Fruit fly (Drosophila melanogaster) whole organism, prepupa: Measurements from ENCODE around the gene CG7987.

Source experiments
- Blimp-1 ChIP-seq: fragments of 200-800 bp; sonication (Bioruptor generic); optimal IDR thresholded peaks from 3 replicates; lab custom pipeline; 2017; ENCODE audit warnings: missing biosample characterization, missing genetic modification characterization, mild to moderate bottlenecking, moderate library complexity, missing genetic modification reagents
- CG10669 ChIP-seq: fragments of 200-800 bp; sonication (Bioruptor generic); optimal IDR thresholded peaks from 3 replicates; lab custom pipeline; 2018; ENCODE audit warnings: missing biosample characterization, mild to moderate bottlenecking, missing genetic modification characterization, moderate library complexity
- CG11762 ChIP-seq: fragments of 200-800 bp; sonication (Bioruptor generic); optimal IDR thresholded peaks from 3 replicates; lab custom pipeline; 2016; ENCODE audit warnings: missing biosample characterization, missing genetic modification characterization; ENCODE audit not compliant: insufficient read depth
- CG11902 ChIP-seq: fragments of 200-800 bp; sonication (Bioruptor generic); optimal IDR thresholded peaks from 3 replicates; lab custom pipeline; 2016; ENCODE audit warnings: missing biosample characterization, missing genetic modification characterization
- CG1621 ChIP-seq: fragments of 200-800 bp; sonication (Bioruptor generic); optimal IDR thresholded peaks from 3 replicates; lab custom pipeline; 2018; ENCODE audit warnings: missing biosample characterization, mild to moderate bottlenecking, missing genetic modification characterization
- CG4318 ChIP-seq: fragments of 200-800 bp; sonication (Bioruptor generic); optimal IDR thresholded peaks from 3 replicates; lab custom pipeline; 2017; ENCODE audit warnings: missing biosample characterization, mild to moderate bottlenecking, missing genetic modification characterization
- CG6792 ChIP-seq: fragments of 200-800 bp; sonication (Bioruptor generic); optimal IDR thresholded peaks from 3 replicates; lab custom pipeline; 2016; ENCODE audit warnings: missing biosample characterization, missing genetic modification characterization
- CG6854 ChIP-seq: fragments of 200-800 bp; sonication (Bioruptor generic); optimal IDR thresholded peaks from 2 replicates; lab custom pipeline; 2017; ENCODE audit warnings: missing biosample characterization, mild to moderate bottlenecking, missing genetic modification characterization
- CG8319 ChIP-seq: fragments of 200-800 bp; sonication (Bioruptor generic); optimal IDR thresholded peaks from 3 replicates; lab custom pipeline; 2016; ENCODE audit warnings: missing biosample characterization, missing genetic modification characterization
- CG8632 ChIP-seq: fragments of 200-800 bp; sonication (Bioruptor generic); optimal IDR thresholded peaks from 3 replicates; lab custom pipeline; 2016; ENCODE audit warnings: missing biosample characterization, missing genetic modification characterization
- CG9139 ChIP-seq: fragments of 200-800 bp; sonication (Bioruptor generic); optimal IDR thresholded peaks from 3 replicates; lab custom pipeline; 2017; ENCODE audit warnings: missing biosample characterization, mild to moderate bottlenecking, missing genetic modification characterization
- Eip78C ChIP-seq: fragments of 200-800 bp; sonication (Bioruptor generic); peaks from one replicate; lab custom pipeline; 2016; ENCODE audit warnings: missing biosample characterization, missing genetic modification characterization
- Ets96B ChIP-seq: fragments of 200-800 bp; optimal IDR thresholded peaks from 2 replicates; lab custom pipeline; 2019; ENCODE audit warnings: missing biosample characterization, mild to moderate bottlenecking, missing genetic modification characterization, moderate library complexity
- Hr38 ChIP-seq: sonication (Bioruptor generic); optimal IDR thresholded peaks from 2 replicates; lab custom pipeline; 2016; ENCODE audit warnings: missing biosample characterization, missing genetic modification characterization
- Lpt ChIP-seq: fragments of 200-800 bp; sonication (Bioruptor generic); optimal IDR thresholded peaks from 3 replicates; lab custom pipeline; 2016; ENCODE audit warnings: missing biosample characterization, missing genetic modification characterization
- Met ChIP-seq: fragments of 200-800 bp; sonication (Bioruptor generic); optimal IDR thresholded peaks from 3 replicates; lab custom pipeline; 2016; ENCODE audit warnings: missing biosample characterization, missing genetic modification characterization
- dac ChIP-seq: fragments of 200-800 bp; sonication (Bioruptor generic); optimal IDR thresholded peaks from 2 replicates; lab custom pipeline; 2017; ENCODE audit warnings: missing biosample characterization, mild to moderate bottlenecking, missing genetic modification characterization
- dsx ChIP-seq: fragments of 200-800 bp; optimal IDR thresholded peaks from 3 replicates; lab custom pipeline; 2019; ENCODE audit warnings: missing biosample characterization, mild to moderate bottlenecking, missing genetic modification characterization, moderate library complexity; ENCODE audit not compliant: poor library complexity, severe bottlenecking
- eg ChIP-seq: fragments of 200-800 bp; sonication (Bioruptor generic); IDR thresholded peaks from 3 replicates; pipeline ENCODE4 v1.3.6; 2022; ENCODE audit warnings: missing biosample characterization, missing genetic modification characterization
- esn ChIP-seq: fragments of 200-800 bp; sonication (Bioruptor generic); optimal IDR thresholded peaks from 2 replicates; lab custom pipeline; 2016; ENCODE audit warnings: missing biosample characterization, mild to moderate bottlenecking, missing genetic modification characterization, moderate library complexity
- fd85E ChIP-seq: fragments of 200-800 bp; sonication (Bioruptor generic); optimal IDR thresholded peaks from 3 replicates; lab custom pipeline; 2016; ENCODE audit warnings: missing biosample characterization, missing genetic modification characterization
- fkh ChIP-seq: fragments of 200-800 bp; sonication (Bioruptor generic); optimal IDR thresholded peaks from 3 replicates; lab custom pipeline; 2017; ENCODE audit warnings: missing biosample characterization, mild to moderate bottlenecking, missing genetic modification characterization, moderate library complexity
- net ChIP-seq: fragments of 200-800 bp; sonication (Bioruptor generic); optimal IDR thresholded peaks from 3 replicates; lab custom pipeline; 2016; ENCODE audit warnings: missing biosample characterization, missing genetic modification characterization
- spab ChIP-seq: fragments of 200-800 bp; sonication (Bioruptor generic); optimal IDR thresholded peaks from 2 replicates; lab custom pipeline; 2017; ENCODE audit warnings: missing biosample characterization, mild to moderate bottlenecking, missing genetic modification characterization, missing genetic modification reagents
- ss ChIP-seq, 2 experiments: fragments of 200-800 bp; sonication (Bioruptor generic); optimal IDR thresholded peaks; 2 replicates in 1 of 2; 3 replicates in 1 of 2; lab custom pipeline; 2017 to 2018; ENCODE audit warnings: mild to moderate bottlenecking in 2 of 2, missing biosample characterization in 2 of 2, missing genetic modification characterization in 2 of 2, moderate library complexity in 1 of 2
- vri ChIP-seq: fragments of 200-800 bp; sonication (Bioruptor generic); optimal IDR thresholded peaks from 3 replicates; lab custom pipeline; 2016; ENCODE audit warnings: missing biosample characterization, mild to moderate bottlenecking, missing genetic modification characterization

Gene CG7987

DNA sequence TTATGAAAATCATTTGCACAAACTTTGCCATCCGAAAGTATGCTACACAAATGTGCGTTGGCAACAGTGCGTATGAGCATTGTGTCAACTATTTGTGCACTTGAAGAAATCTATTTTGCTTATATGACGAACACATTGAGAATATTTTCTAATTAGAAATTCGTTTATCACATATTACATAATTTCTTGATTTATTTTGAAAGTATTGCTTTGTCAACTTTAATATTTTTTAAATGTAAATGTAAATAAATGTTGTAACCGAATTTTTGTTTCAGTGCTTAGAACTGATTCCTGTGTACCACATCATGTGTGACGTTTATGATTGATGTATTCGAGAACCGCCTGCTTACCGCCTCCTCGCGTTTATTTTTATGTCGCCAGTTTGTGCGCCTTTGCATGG lies 33.6 kb downstream of the CG7987 start:
- no peak for TF ChIP-seq ss (GFP tag; optimal IDR thresholded peaks at IDR 0.05; lab: Kevin White, UChicago)
- no peak for TF ChIP-seq Hr38 (GFP tag; lab: Kevin White, UChicago)
- TF ChIP-seq CG4318 (GFP tag; lab: Kevin White, UChicago) = no peak
- TF ChIP-seq dac = no peak
- no peak for TF ChIP-seq Ets96B
- no peak for TF ChIP-seq CG1621 (tag; lab: Kevin White, UChicago)
- no peak for TF ChIP-seq CG8319
- no peak for TF ChIP-seq CG8632 (GFP tag; lab: Kevin White, UChicago)
- no peak for TF ChIP-seq Lpt (GFP tag; lab: Kevin White, UChicago)

DNA sequence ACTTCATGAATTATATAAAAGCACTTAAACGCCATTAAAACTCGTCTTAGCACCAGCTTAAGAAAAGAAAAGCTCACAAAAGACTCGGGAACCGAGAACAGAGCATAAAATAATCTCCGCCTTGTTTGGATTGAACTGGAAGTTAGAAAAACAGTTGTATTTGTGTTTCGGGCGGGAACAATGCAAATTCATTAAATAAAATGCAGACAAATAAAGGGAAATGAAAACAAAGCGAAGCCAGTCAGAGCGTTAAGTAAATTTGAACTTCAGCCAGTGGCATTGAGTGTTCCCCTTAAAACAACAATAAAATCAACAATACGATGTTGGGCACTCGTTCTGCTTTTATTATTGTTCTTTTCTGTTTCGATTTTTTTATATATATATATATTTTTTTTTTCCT lies 49.0 kb downstream of the CG7987 start:
- TF ChIP-seq fkh (GFP tag; lab: Kevin White, UChicago) = peak; percentile 65
- TF ChIP-seq CG6854 (GFP tag; lab: Kevin White, UChicago) = no peak

DNA sequence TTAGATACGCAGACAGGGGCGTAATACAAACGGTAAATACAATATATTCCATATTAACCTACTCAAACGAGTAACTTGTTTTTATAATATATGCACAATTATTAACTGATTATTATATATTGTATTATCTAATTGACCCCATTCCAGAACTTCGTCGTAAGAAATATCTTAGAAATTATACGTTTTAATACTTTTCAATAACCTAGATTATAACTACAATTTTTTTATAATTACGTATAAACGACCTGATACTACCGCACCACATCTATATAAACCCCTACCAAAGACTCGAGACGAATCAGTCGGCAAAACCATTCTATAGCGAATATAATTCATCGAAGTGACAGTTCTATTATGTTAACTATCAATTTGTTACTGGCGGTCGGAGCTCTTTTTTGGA lies 54.9 kb downstream of the CG7987 start, which contains the start of gene Cyp313a1:
Gene Cyp313a1 (plus strand): TSS at position 301 of the 400 bp plus-strand sequence.
- TF ChIP-seq CG6792 (GFP tag; lab: Kevin White, UChicago) = no peak
- no peak for TF ChIP-seq CG11902 (GFP tag; lab: Kevin White, UChicago)
- no peak for TF ChIP-seq Met (GFP tag; lab: Kevin White, UChicago)
- no peak for TF ChIP-seq dac
- TF ChIP-seq dsx (GFP tag; lab: Kevin White, UChicago) = no peak
- TF ChIP-seq Blimp-1 = no peak
- no peak for TF ChIP-seq net (GFP tag; lab: Kevin White, UChicago)
- TF ChIP-seq vri (GFP tag; lab: Kevin White, UChicago) = no peak
- no peak for TF ChIP-seq CG9139 (GFP tag; lab: Kevin White, UChicago)
- TF ChIP-seq CG11762 (GFP tag; lab: Kevin White, UChicago) = no peak
- no peak for TF ChIP-seq Eip78C (GFP tag; lab: Kevin White, UChicago)
- no peak for TF ChIP-seq CG6854 (GFP tag; lab: Kevin White, UChicago)
- TF ChIP-seq esn (GFP tag; lab: Kevin White, UChicago) = no peak
- TF ChIP-seq eg = no peak
- TF ChIP-seq ss (GFP tag; optimal IDR thresholded peaks at IDR 0.05; lab: Kevin White, UChicago) = no peak
- no peak for TF ChIP-seq CG10669 (GFP tag; lab: Kevin White, UChicago)
- no peak for TF ChIP-seq fd85E (GFP tag; lab: Kevin White, UChicago)
- TF ChIP-seq spab (GFP tag; lab: Kevin White, UChicago) = no peak
- no peak for TF ChIP-seq fkh (GFP tag; lab: Kevin White, UChicago)
- TF ChIP-seq CG8319 = no peak
